Fruit fly (Drosophila melanogaster) whole organism, embryonic: ENCODE results near the gene CG32983.

Source experiments
- ATbp ChIP-seq: fragments of 200-800 bp; sonication (Bioruptor generic); optimal IDR thresholded peaks from 2 replicates; lab custom pipeline; 2017; ENCODE audit warnings: missing biosample characterization, mild to moderate bottlenecking, missing genetic modification characterization, missing genetic modification reagents
- Aef1 ChIP-seq: fragments of 200-800 bp; sonication (Bioruptor generic); IDR thresholded peaks from 3 replicates; pipeline ENCODE4 v1.3.6; 2022; ENCODE audit warnings: missing biosample characterization, missing genetic modification characterization
- Asciz ChIP-seq: fragments of 200-800 bp; sonication (Bioruptor generic); optimal IDR thresholded peaks from 2 replicates; lab custom pipeline; 2017; ENCODE audit warnings: missing biosample characterization, mild to moderate bottlenecking, missing genetic modification characterization, missing genetic modification reagents
- B-H2 ChIP-seq: fragments of 200-800 bp; sonication (Bioruptor generic); optimal IDR thresholded peaks from 2 replicates; lab custom pipeline; 2018; ENCODE audit warnings: missing biosample characterization, mild to moderate bottlenecking, missing genetic modification characterization
- Blimp-1 ChIP-seq: fragments of 200-800 bp; sonication (Bioruptor generic); optimal IDR thresholded peaks from 3 replicates; lab custom pipeline; 2018; ENCODE audit warnings: missing biosample characterization, missing genetic modification characterization, mild to moderate bottlenecking, moderate library complexity, missing genetic modification reagents
- CG10209 ChIP-seq: fragments of 200-800 bp; sonication (Bioruptor generic); optimal IDR thresholded peaks from 3 replicates; lab custom pipeline; 2017; ENCODE audit warnings: missing biosample characterization, mild to moderate bottlenecking, missing genetic modification characterization, missing genetic modification reagents
- CG11695 ChIP-seq: fragments of 200-800 bp; sonication (Bioruptor generic); IDR thresholded peaks from 3 replicates; pipeline ENCODE4 v1.3.6; 2022; ENCODE audit warnings: missing biosample characterization, missing genetic modification characterization
- CG1602 ChIP-seq: fragments of 200-800 bp; sonication (Bioruptor generic); optimal IDR thresholded peaks from 3 replicates; lab custom pipeline; 2016; ENCODE audit warnings: missing biosample characterization, missing genetic modification characterization
- CG16779 ChIP-seq: fragments of 200-800 bp; sonication (Bioruptor generic); IDR thresholded peaks from 2 replicates; pipeline ENCODE4 v1.3.6; 2022; ENCODE audit warnings: missing biosample characterization, missing genetic modification characterization
- CG18262 ChIP-seq: fragments of 200-800 bp; optimal IDR thresholded peaks from 3 replicates; lab custom pipeline; 2019; ENCODE audit warnings: missing biosample characterization, mild to moderate bottlenecking, missing genetic modification characterization, moderate library complexity
- CG2889 ChIP-seq: fragments of 200-800 bp; sonication (Bioruptor generic); IDR thresholded peaks from 3 replicates; pipeline ENCODE4 v1.3.6; 2022; ENCODE audit warnings: missing biosample characterization, missing genetic modification characterization
- CG30403 ChIP-seq: fragments of 200-800 bp; sonication (Bioruptor generic); optimal IDR thresholded peaks from 3 replicates; lab custom pipeline; 2016; ENCODE audit warnings: missing biosample characterization, missing genetic modification characterization
- CG3407 ChIP-seq: fragments of 200-800 bp; sonication (Bioruptor generic); optimal IDR thresholded peaks from 2 replicates; lab custom pipeline; 2018; ENCODE audit warnings: missing biosample characterization, mild to moderate bottlenecking, missing genetic modification characterization
- CG4404 ChIP-seq: fragments of 200-800 bp; sonication (Bioruptor generic); IDR thresholded peaks from 2 replicates; pipeline ENCODE4 v1.3.6; 2022; ENCODE audit warnings: missing biosample characterization, missing genetic modification characterization
- CG4424 ChIP-seq: fragments of 200-800 bp; sonication (Bioruptor generic); optimal IDR thresholded peaks from 3 replicates; lab custom pipeline; 2016; ENCODE audit warnings: missing biosample characterization, missing genetic modification characterization
- CG6765 ChIP-seq: fragments of 200-800 bp; sonication (Bioruptor generic); optimal IDR thresholded peaks from 3 replicates; lab custom pipeline; 2017; ENCODE audit warnings: missing biosample characterization, mild to moderate bottlenecking, missing genetic modification characterization
- CG7357 ChIP-seq: fragments of 200-800 bp; sonication (Bioruptor generic); IDR thresholded peaks from 3 replicates; pipeline ENCODE4 v1.3.6; 2022; ENCODE audit warnings: missing biosample characterization, missing genetic modification characterization
- CG7372 ChIP-seq: fragments of 200-800 bp; sonication (Bioruptor generic); IDR thresholded peaks from 2 replicates; pipeline ENCODE4 v1.3.6; 2022; ENCODE audit warnings: missing biosample characterization, missing genetic modification characterization
- CG9876 ChIP-seq: fragments of 200-800 bp; sonication (Bioruptor generic); optimal IDR thresholded peaks from 2 replicates; lab custom pipeline; 2016; ENCODE audit warnings: missing biosample characterization, missing genetic modification characterization
- H15 ChIP-seq: fragments of 200-800 bp; sonication (Bioruptor generic); IDR thresholded peaks from 3 replicates; pipeline ENCODE4 v1.3.6; 2022; ENCODE audit warnings: missing biosample characterization, missing genetic modification characterization
- HHEX ChIP-seq: fragments of 200-800 bp; sonication (Bioruptor generic); optimal IDR thresholded peaks from 3 replicates; lab custom pipeline; 2017; ENCODE audit warnings: missing biosample characterization, mild to moderate bottlenecking, missing genetic modification characterization, missing genetic modification reagents
- Hand ChIP-seq: fragments of 200-800 bp; sonication (Bioruptor generic); optimal IDR thresholded peaks from 2 replicates; lab custom pipeline; 2017; ENCODE audit warnings: mild to moderate bottlenecking, missing biosample characterization, missing genetic modification reagents, missing genetic modification characterization
- Hmx ChIP-seq: fragments of 200-800 bp; sonication (Bioruptor generic); optimal IDR thresholded peaks from 2 replicates; lab custom pipeline; 2016; ENCODE audit warnings: missing biosample characterization, missing genetic modification characterization
- Med ChIP-seq: fragments of 200-800 bp; sonication (Bioruptor generic); peaks from one replicate; lab custom pipeline; 2016; ENCODE audit warnings: missing biosample characterization, missing genetic modification characterization, mild to moderate bottlenecking, inconsistent platforms, moderate library complexity
- Meics ChIP-seq: fragments of 200-800 bp; sonication (Bioruptor generic); optimal IDR thresholded peaks from 2 replicates; lab custom pipeline; 2017; ENCODE audit warnings: missing biosample characterization, mild to moderate bottlenecking, missing genetic modification characterization
- Nf-YB ChIP-seq: fragments of 200-800 bp; sonication (Bioruptor generic); optimal IDR thresholded peaks from 3 replicates; lab custom pipeline; 2019; ENCODE audit warnings: missing biosample characterization, mild to moderate bottlenecking, missing genetic modification characterization, moderate library complexity
- Oli ChIP-seq: fragments of 200-800 bp; sonication (Bioruptor generic); optimal IDR thresholded peaks from 2 replicates; lab custom pipeline; 2018; ENCODE audit warnings: missing biosample characterization, mild to moderate bottlenecking, missing genetic modification characterization, moderate library complexity
- Opbp ChIP-seq: fragments of 200-800 bp; sonication (Bioruptor generic); IDR thresholded peaks from 3 replicates; pipeline ENCODE4 v1.3.6; 2022; ENCODE audit warnings: missing biosample characterization, missing genetic modification characterization; ENCODE audit not compliant: partially characterized antibody
- Ssrp ChIP-seq: fragments of 200-800 bp; sonication (Bioruptor generic); optimal IDR thresholded peaks from 2 replicates; lab custom pipeline; 2018; ENCODE audit warnings: missing biosample characterization, mild to moderate bottlenecking, missing genetic modification characterization, moderate library complexity
- Trl ChIP-seq, 3 experiments: fragments of >200 bp in 2 of 3; fragments of 200-800 bp in 1 of 3; sonication (Bioruptor generic) in 1 of 3; optimal IDR thresholded peaks; 2 replicates in 1 of 3; 3 replicates in 2 of 3; lab custom pipeline; 2016 to 2017; ENCODE audit warnings: missing biosample characterization in 1 of 3, missing genetic modification characterization in 1 of 3
- amos ChIP-seq: fragments of 200-800 bp; sonication (Bioruptor generic); IDR thresholded peaks from 2 replicates; pipeline ENCODE4 v1.3.6; 2022; ENCODE audit warnings: missing biosample characterization, missing genetic modification characterization; ENCODE audit not compliant: partially characterized antibody
- bcd ChIP-seq: fragments of 200-800 bp; sonication (Bioruptor generic); optimal IDR thresholded peaks from 2 replicates; lab custom pipeline; 2017; ENCODE audit warnings: missing biosample characterization, mild to moderate bottlenecking, missing genetic modification characterization
- bsh ChIP-seq, 2 experiments: fragments of 200-800 bp; sonication (Bioruptor generic); optimal IDR thresholded peaks; 2 replicates each; lab custom pipeline; 2017 to 2018; ENCODE audit warnings: mild to moderate bottlenecking in 2 of 2, missing biosample characterization in 2 of 2, missing genetic modification characterization in 2 of 2, moderate library complexity in 1 of 2
- dpn ChIP-seq, 2 experiments: fragments of 200-800 bp; sonication (Bioruptor generic); optimal IDR thresholded peaks; 3 replicates each; lab custom pipeline; 2016; ENCODE audit warnings: missing biosample characterization in 2 of 2, missing genetic modification characterization in 2 of 2
- dysf ChIP-seq: fragments of 200-800 bp; sonication (Bioruptor generic); IDR thresholded peaks from 3 replicates; pipeline ENCODE4 v1.3.6; 2022; ENCODE audit warnings: missing biosample characterization, missing genetic modification characterization
- gcm2 ChIP-seq: fragments of 200-800 bp; sonication (Bioruptor generic); optimal IDR thresholded peaks from 2 replicates; lab custom pipeline; 2016; ENCODE audit warnings: missing biosample characterization, missing genetic modification characterization
- gem ChIP-seq: fragments of 200-800 bp; sonication (Bioruptor generic); optimal IDR thresholded peaks from 2 replicates; lab custom pipeline; 2019; ENCODE audit warnings: missing biosample characterization, mild to moderate bottlenecking, missing genetic modification characterization, moderate library complexity
- lab ChIP-seq: fragments of 200-800 bp; sonication (Bioruptor generic); optimal IDR thresholded peaks from 3 replicates; lab custom pipeline; 2017; ENCODE audit warnings: missing biosample characterization, missing genetic modification characterization, mild to moderate bottlenecking, moderate library complexity, missing genetic modification reagents
- maf-S ChIP-seq: fragments of 200-800 bp; sonication (Bioruptor generic); optimal IDR thresholded peaks from 2 replicates; lab custom pipeline; 2016; ENCODE audit warnings: missing biosample characterization, missing genetic modification characterization
- mirr ChIP-seq: fragments of 200-800 bp; sonication (Bioruptor generic); optimal IDR thresholded peaks from 3 replicates; lab custom pipeline; 2018; ENCODE audit warnings: missing biosample characterization, mild to moderate bottlenecking, missing genetic modification characterization
- oc ChIP-seq: fragments of 200-800 bp; sonication (Bioruptor generic); optimal IDR thresholded peaks from 2 replicates; lab custom pipeline; 2018; ENCODE audit warnings: missing biosample characterization, mild to moderate bottlenecking, missing genetic modification characterization, moderate library complexity
- p53 ChIP-seq: fragments of 200-800 bp; sonication (Bioruptor generic); optimal IDR thresholded peaks from 2 replicates; lab custom pipeline; 2016; ENCODE audit warnings: missing biosample characterization, missing genetic modification characterization
- pan ChIP-seq, 4 experiments: fragments of >200 bp in 3 of 4; fragments of 200-800 bp in 1 of 4; sonication (Bioruptor generic) in 1 of 4; optimal IDR thresholded peaks in 3 of 4; IDR thresholded peaks in 1 of 4; 2 replicates each; pipeline versions ENCODE4 v1.3.6 to Lab custom; 2017 to 2022; ENCODE audit warnings: missing biosample characterization in 2 of 4, missing genetic modification characterization in 2 of 4, mixed read lengths in 1 of 4
- phol ChIP-seq: fragments of 200-800 bp; sonication (Bioruptor generic); optimal IDR thresholded peaks from 3 replicates; lab custom pipeline; 2018; ENCODE audit warnings: missing biosample characterization, mild to moderate bottlenecking, missing genetic modification characterization, moderate library complexity
- pzg ChIP-seq: fragments of 200-800 bp; sonication (Bioruptor generic); optimal IDR thresholded peaks from 3 replicates; lab custom pipeline; 2018; ENCODE audit warnings: missing biosample characterization, mild to moderate bottlenecking, missing genetic modification characterization, moderate library complexity
- sr ChIP-seq: fragments of 200-800 bp; sonication (Bioruptor generic); IDR thresholded peaks from 3 replicates; pipeline ENCODE4 v1.3.6; 2022; ENCODE audit warnings: missing biosample characterization, missing genetic modification characterization
- tx ChIP-seq: fragments of 200-800 bp; sonication (Bioruptor generic); optimal IDR thresholded peaks from 2 replicates; lab custom pipeline; 2016; ENCODE audit warnings: missing biosample characterization, missing genetic modification characterization
- z ChIP-seq: fragments of 200-800 bp; sonication (Bioruptor generic); IDR thresholded peaks from 3 replicates; pipeline ENCODE4 v1.3.6; 2022; ENCODE audit warnings: missing biosample characterization, missing genetic modification characterization

Gene CG32983

DNA sequence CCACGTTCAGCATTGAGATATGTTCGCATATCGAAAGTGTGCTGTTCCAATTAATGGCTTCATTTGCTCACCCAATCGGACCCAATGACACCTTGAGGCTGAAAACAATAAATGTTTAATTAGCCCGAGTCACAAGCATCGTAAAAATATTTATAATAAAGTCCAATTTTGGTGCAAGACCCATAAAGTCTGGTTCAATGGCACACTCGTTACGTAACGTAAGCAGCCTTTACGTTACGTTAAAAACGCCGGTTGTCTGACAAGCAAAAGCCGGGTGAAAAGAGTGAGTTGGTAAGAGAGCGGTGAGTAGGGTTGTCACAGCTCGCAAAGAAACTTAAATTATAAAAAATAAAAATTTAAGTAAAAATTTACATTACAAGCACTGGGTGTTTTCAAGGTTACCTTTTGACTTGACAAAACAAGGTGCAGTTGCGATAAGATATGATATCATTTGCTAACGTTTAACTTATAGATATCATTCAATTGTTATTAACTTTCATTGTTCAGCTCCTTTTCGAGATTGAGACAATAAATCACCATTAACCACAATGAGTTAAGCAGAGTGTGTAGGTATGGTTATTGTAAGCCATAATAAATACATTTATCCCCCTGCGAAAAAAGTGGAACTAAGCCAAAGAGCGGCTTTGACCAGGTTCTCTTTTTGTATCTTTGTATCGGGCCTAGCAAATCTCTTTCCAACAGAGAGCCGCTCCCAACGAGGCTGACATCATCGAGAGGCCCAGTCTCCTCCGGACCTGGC is 32.5 kb downstream of the CG32983 start (continued):
- TF ChIP-seq CG30403, result peak; percentile 58
- TF ChIP-seq Blimp-1 (GFP tag; lab: Kevin White, UChicago), result peak; percentile 37
- TF ChIP-seq H15 (GFP tag; lab: Robert Waterston, UW), result no peak
- no peak for TF ChIP-seq tx (GFP tag; lab: Kevin White, UChicago)
- TF ChIP-seq CG4424 (GFP tag; lab: Kevin White, UChicago), result peak; percentile 5
- no peak for TF ChIP-seq Aef1
- TF ChIP-seq B-H2, result no peak
- TF ChIP-seq phol (tag; lab: Kevin White, UChicago), result peak; percentile 62
- no peak for TF ChIP-seq pzg (GFP tag; lab: Kevin White, UChicago)
- TF ChIP-seq gcm2 (GFP tag; lab: Kevin White, UChicago), result no peak
- no peak for TF ChIP-seq maf-S
- no peak for TF ChIP-seq Opbp (GFP tag; lab: Robert Waterston, UW)
- no peak for TF ChIP-seq dpn (GFP tag; optimal IDR thresholded peaks at IDR 0.05; lab: Kevin White, UChicago)
- TF ChIP-seq mirr (GFP tag; lab: Kevin White, UChicago), result no peak
- no peak for TF ChIP-seq ATbp
- no peak for TF ChIP-seq pan (optimal IDR thresholded peaks at IDR 0.05; lab: Kevin White, UChicago)
- TF ChIP-seq pan (GFP tag; optimal IDR thresholded peaks at IDR 0.05 in 1 of 2, IDR thresholded peaks at IDR 0.05 in 1 of 2), result peak in 1 of 2 experiments; percentile 29
- TF ChIP-seq CG16779 (GFP tag; lab: Robert Waterston, UW), result no peak
- TF ChIP-seq Nf-YB (GFP tag; lab: Kevin White, UChicago), result peak; percentile 2
- TF ChIP-seq CG7372 (GFP tag; lab: Robert Waterston, UW), result no peak
- no peak for TF ChIP-seq CG2889 (GFP tag; lab: Robert Waterston, UW)
- TF ChIP-seq bsh (GFP tag; optimal IDR thresholded peaks at IDR 0.05; lab: Kevin White, UChicago), result peak; percentile 42 to 66
- TF ChIP-seq Meics (GFP tag; lab: Kevin White, UChicago), result peak; percentile 69
- peak; percentile 25 for TF ChIP-seq Med (GFP tag; lab: Kevin White, UChicago)
- peak; percentile 41 for TF ChIP-seq HHEX (GFP tag; lab: Kevin White, UChicago)
- peak; percentile 78 for TF ChIP-seq gem (tag; lab: Kevin White, UChicago)
- TF ChIP-seq Trl (optimal IDR thresholded peaks at IDR 0.05; lab: Kevin White, UChicago), result peak; percentile 68 to 72
- TF ChIP-seq Trl (GFP tag; optimal IDR thresholded peaks at IDR 0.05; lab: Kevin White, UChicago), result no peak
- TF ChIP-seq CG9876, result no peak
- no peak for TF ChIP-seq amos (GFP tag; lab: Robert Waterston, UW)
- TF ChIP-seq bcd (GFP tag; lab: Kevin White, UChicago), result peak; percentile 54
- TF ChIP-seq Asciz, result peak; percentile 45
- no peak for TF ChIP-seq Hand
- TF ChIP-seq Hmx, result no peak
- no peak for TF ChIP-seq p53 (GFP tag; lab: Kevin White, UChicago)
- peak; percentile 64 for TF ChIP-seq lab (GFP tag; lab: Kevin White, UChicago)
- no peak for TF ChIP-seq CG1602 (GFP tag; lab: Kevin White, UChicago)
- peak; percentile 63 for TF ChIP-seq CG10209
- TF ChIP-seq Ssrp (tag; lab: Kevin White, UChicago), result peak; percentile 52
- no peak for TF ChIP-seq CG6765 (GFP tag; lab: Kevin White, UChicago)
- 0 out of 3 replicates have a peak, but pooled peaks have one; percentile 37 for TF ChIP-seq CG11695 (GFP tag; lab: Robert Waterston, UW)
- TF ChIP-seq dysf (GFP tag; lab: Robert Waterston, UW), result peak; percentile 60; the same call in 2 of the 3 replicates
- peak; percentile 64 for TF ChIP-seq CG18262 (tag; lab: Kevin White, UChicago)
- TF ChIP-seq CG7357 (GFP tag; lab: Robert Waterston, UW), result no peak
- TF ChIP-seq CG4404 (GFP tag; lab: Robert Waterston, UW), result no peak
- peak; percentile 58 for TF ChIP-seq Oli (tag; lab: Kevin White, UChicago)
- TF ChIP-seq sr, result no peak
- no peak for TF ChIP-seq z (GFP tag; lab: Robert Waterston, UW)
- TF ChIP-seq CG3407 (GFP tag; lab: Kevin White, UChicago), result no peak
- no peak for TF ChIP-seq oc
